Worm (Caenorhabditis elegans) whole organism, L1 larva: Measurements from ENCODE around the gene dnbp-1.

Source experiments
- aly-2 ChIP-seq: fragments of 150-350 bp; optimal IDR thresholded peaks from 2 replicates; lab custom pipeline; 2014; ENCODE audit warnings: missing biosample characterization, missing genetic modification characterization
- hlh-17 ChIP-seq: fragments of 200-800 bp; sonication (Bioruptor generic); optimal IDR thresholded peaks from 2 replicates; lab custom pipeline; 2018; ENCODE audit warnings: missing genetic modification characterization, mild to moderate bottlenecking, missing compliant biosample characterization, moderate library complexity, borderline replicate concordance
- lin-14 ChIP-seq: fragments of 200-800 bp; sonication (Bioruptor generic); optimal IDR thresholded peaks from 2 replicates; lab custom pipeline; 2018; ENCODE audit warnings: mild to moderate bottlenecking, missing genetic modification characterization, moderate library complexity, missing compliant biosample characterization
- lin-15B ChIP-seq: fragments of 150-350 bp; sonication (generic microtip); optimal IDR thresholded peaks from 3 replicates; lab custom pipeline; 2014; ENCODE audit warnings: missing biosample characterization, missing genetic modification characterization
- lir-3 ChIP-seq: sonication (generic microtip); optimal IDR thresholded peaks from 2 replicates; lab custom pipeline; 2016; ENCODE audit warnings: mild to moderate bottlenecking, missing genetic modification characterization, moderate library complexity, missing compliant biosample characterization; ENCODE audit not compliant: poor library complexity
- lsy-2 ChIP-seq, 2 experiments: fragments of 150-350 bp; optimal IDR thresholded peaks; 2 replicates each; lab custom pipeline; 2014; ENCODE audit warnings: missing biosample characterization in 2 of 2, missing genetic modification characterization in 2 of 2
- mdl-1 ChIP-seq, 2 experiments: fragments of 150-350 bp; optimal IDR thresholded peaks; 2 replicates each; lab custom pipeline; 2014 to 2017; ENCODE audit warnings: missing biosample characterization in 2 of 2, missing genetic modification characterization in 2 of 2, inconsistent platforms in 1 of 2
- nhr-11 ChIP-seq: fragments of 150-350 bp; optimal IDR thresholded peaks from 2 replicates; lab custom pipeline; 2014; ENCODE audit warnings: missing biosample characterization, missing genetic modification characterization
- nhr-84 ChIP-seq: sonication (generic microtip); optimal IDR thresholded peaks from 2 replicates; lab custom pipeline; 2017; ENCODE audit warnings: missing biosample characterization, missing genetic modification characterization
- snpc-4 ChIP-seq: fragments of 150-350 bp; optimal IDR thresholded peaks from 2 replicates; lab custom pipeline; 2014; ENCODE audit warnings: missing biosample characterization, missing genetic modification characterization
- unc-62 ChIP-seq: fragments of 150-350 bp; optimal IDR thresholded peaks from 2 replicates; lab custom pipeline; 2014; ENCODE audit warnings: missing biosample characterization, missing genetic modification reagents, missing genetic modification characterization

DNA sequence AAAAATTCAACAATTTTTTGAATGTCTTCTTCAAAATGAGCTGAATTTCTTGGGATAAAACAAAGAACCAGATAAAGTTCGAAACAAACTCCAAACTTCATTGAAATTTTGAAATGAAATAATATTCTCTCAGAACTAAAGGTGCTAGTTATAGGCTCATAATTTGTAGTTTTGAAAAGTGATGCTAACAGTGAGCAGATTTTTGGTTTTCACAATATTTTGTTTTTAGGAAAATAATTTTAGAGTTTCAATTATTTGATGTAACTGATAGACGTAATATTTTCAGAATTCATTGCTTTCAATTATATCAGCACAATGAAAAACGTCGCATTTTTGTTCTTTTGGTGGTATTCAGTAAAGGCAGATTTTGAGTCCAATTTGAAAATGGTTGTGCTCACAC is 40.2 kb upstream of the dnbp-1 start, which contains the start of the genes irld-56 and irld-55:
- TF ChIP-seq lsy-2 (tag; optimal IDR thresholded peaks at IDR 0.05; lab: Kevin White, UChicago) (no peak), aly-2 (tag; lab: Kevin White, UChicago) (no peak), nhr-11 (no peak), lir-3 (no peak), unc-62 (GFP tag; lab: Kevin White, UChicago) (no peak), lin-15B (tag; lab: Kevin White, UChicago) (no peak), nhr-84 (tag; lab: Kevin White, UChicago) (no peak), snpc-4 (tag; lab: Kevin White, UChicago) (no peak), mdl-1 (tag; optimal IDR thresholded peaks at IDR 0.05; lab: Kevin White, UChicago) (no peak), lin-14 (GFP tag; lab: Kevin White, UChicago) (no peak), hlh-17 (GFP tag; lab: Kevin White, UChicago) (no peak)
